Fruit fly (Drosophila melanogaster) whole organism, pupa: Measurements from ENCODE around the gene VhaSFD.

ENCODE experiments used
- CG10348 ChIP-seq: fragments of 200-800 bp; sonication (Bioruptor generic); IDR thresholded peaks from 2 replicates; pipeline ENCODE4 v1.3.6; 2022; ENCODE audit warnings: missing biosample characterization, missing genetic modification characterization
- CG13204 ChIP-seq: fragments of 200-800 bp; sonication (Bioruptor generic); optimal IDR thresholded peaks from 2 replicates; lab custom pipeline; 2018; ENCODE audit warnings: missing biosample characterization, mild to moderate bottlenecking, missing genetic modification characterization, moderate library complexity
- CG15710 ChIP-seq: fragments of 200-800 bp; sonication (Bioruptor generic); optimal IDR thresholded peaks from 2 replicates; lab custom pipeline; 2018; ENCODE audit warnings: missing biosample characterization, mild to moderate bottlenecking, missing genetic modification characterization, moderate library complexity
- CG32121 ChIP-seq: fragments of 200-800 bp; sonication (Bioruptor generic); IDR thresholded peaks from 2 replicates; pipeline ENCODE4 v1.3.6; 2022; ENCODE audit warnings: missing biosample characterization, missing genetic modification characterization
- CG4496 ChIP-seq: fragments of 200-800 bp; sonication (Bioruptor generic); IDR thresholded peaks from 3 replicates; pipeline ENCODE4 v1.3.6; 2022; ENCODE audit warnings: missing biosample characterization, missing genetic modification characterization
- CG9948 ChIP-seq: fragments of 200-800 bp; sonication (Bioruptor generic); optimal IDR thresholded peaks from 2 replicates; lab custom pipeline; 2018; ENCODE audit warnings: missing biosample characterization, mild to moderate bottlenecking, missing genetic modification characterization, moderate library complexity
- Pif1B ChIP-seq: fragments of 200-800 bp; sonication (Bioruptor generic); optimal IDR thresholded peaks from 3 replicates; lab custom pipeline; 2016; ENCODE audit warnings: missing biosample characterization, missing genetic modification characterization
- Snoo ChIP-seq: fragments of 200-800 bp; sonication (Bioruptor generic); optimal IDR thresholded peaks from 3 replicates; lab custom pipeline; 2017; ENCODE audit warnings: missing biosample characterization, mild to moderate bottlenecking, missing genetic modification characterization, inconsistent platforms
- fd96Ca ChIP-seq: fragments of 200-800 bp; sonication (Bioruptor generic); IDR thresholded peaks from 3 replicates; pipeline ENCODE4 v1.3.6; 2022; ENCODE audit warnings: missing biosample characterization, missing genetic modification characterization
- gl ChIP-seq: fragments of 200-800 bp; sonication (Bioruptor generic); optimal IDR thresholded peaks from 2 replicates; lab custom pipeline; 2018; ENCODE audit warnings: missing biosample characterization, mild to moderate bottlenecking, missing genetic modification characterization
- rn ChIP-seq: fragments of 200-800 bp; sonication (Bioruptor generic); IDR thresholded peaks from 2 replicates; pipeline ENCODE4 v1.3.6; 2022; ENCODE audit warnings: missing biosample characterization, missing genetic modification characterization

DNA sequence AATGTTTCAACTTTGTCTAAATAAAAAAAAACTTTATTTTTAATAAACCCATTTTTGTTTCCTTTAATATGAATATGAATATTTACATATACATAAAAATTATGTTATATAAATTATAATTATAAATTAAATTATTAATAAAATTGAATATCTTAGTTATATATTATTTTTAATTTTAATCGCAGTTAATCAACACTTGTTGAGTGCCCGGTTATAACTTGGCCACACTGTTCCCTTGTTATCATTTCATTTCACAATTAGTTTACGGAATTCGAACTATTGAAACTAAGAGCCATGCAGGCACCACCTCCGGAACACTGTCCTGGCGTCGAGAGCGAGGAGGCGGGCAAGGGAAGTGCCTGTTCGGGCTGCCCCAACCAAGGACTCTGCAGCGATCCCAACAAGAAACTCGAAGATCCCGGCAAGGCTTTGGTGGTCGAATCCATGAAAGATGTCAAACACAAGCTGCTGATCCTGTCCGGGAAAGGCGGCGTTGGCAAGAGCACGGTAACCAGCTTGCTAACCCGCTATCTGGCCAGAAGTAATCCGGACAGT lies 4.8 kb upstream of the VhaSFD start, which contains the start of gene Nubp1:
- TF ChIP-seq CG9948 (tag; lab: Kevin White, UChicago): no peak
- no peak for TF ChIP-seq CG15710 (tag; lab: Kevin White, UChicago)
- TF ChIP-seq CG10348 (GFP tag; lab: Robert Waterston, UW): no peak
- TF ChIP-seq Pif1B: no peak
- no peak for TF ChIP-seq Snoo (tag; lab: Kevin White, UChicago)
- TF ChIP-seq CG4496 (GFP tag; lab: Robert Waterston, UW): no peak
- no peak for TF ChIP-seq fd96Ca (GFP tag; lab: Robert Waterston, UW)
- TF ChIP-seq gl (tag; lab: Kevin White, UChicago): no peak
- no peak for TF ChIP-seq rn (GFP tag; lab: Robert Waterston, UW)
- TF ChIP-seq CG32121 (GFP tag; lab: Robert Waterston, UW): no peak
- no peak for TF ChIP-seq CG13204 (GFP tag; lab: Kevin White, UChicago)
